Worm (Caenorhabditis elegans) whole organism, young adult: ENCODE results near the gene B0222.15.

Source experiments
- nhr-90 ChIP-seq: sonication (generic microtip); optimal IDR thresholded peaks from 2 replicates; lab custom pipeline; 2016; ENCODE audit warnings: missing genotype, mild to moderate bottlenecking, missing genetic modification characterization, missing compliant biosample characterization
- sptf-2 ChIP-seq: fragments of 200-800 bp; sonication (Bioruptor generic); optimal IDR thresholded peaks from 2 replicates; lab custom pipeline; 2018; ENCODE audit warnings: mild to moderate bottlenecking, missing genetic modification characterization, missing compliant biosample characterization

- no peak for TF ChIP-seq nhr-90
- TF ChIP-seq sptf-2 (GFP tag; lab: Kevin White, UChicago), result no peak
Measured at ce11 chrV:9109281-9109680, 47.3 kb downstream of the B0222.15 start, which contains the start of gene pqn-31.
